Fruit fly (Drosophila melanogaster) whole organism, pupa: Measurements from ENCODE around the gene Dnaaf4.

ENCODE experiments used
- CG10348 ChIP-seq: fragments of 200-800 bp; sonication (Bioruptor generic); IDR thresholded peaks from 2 replicates; pipeline ENCODE4 v1.3.6; 2022; ENCODE audit warnings: missing biosample characterization, missing genetic modification characterization
- CG12605 ChIP-seq: fragments of 200-800 bp; sonication (Bioruptor generic); IDR thresholded peaks from 2 replicates; pipeline ENCODE4 v1.3.6; 2022; ENCODE audit warnings: missing biosample characterization, missing genetic modification characterization
- CG13204 ChIP-seq: fragments of 200-800 bp; sonication (Bioruptor generic); optimal IDR thresholded peaks from 2 replicates; lab custom pipeline; 2018; ENCODE audit warnings: missing biosample characterization, mild to moderate bottlenecking, missing genetic modification characterization, moderate library complexity
- CG14655 ChIP-seq: fragments of 200-800 bp; sonication (Bioruptor generic); optimal IDR thresholded peaks from 3 replicates; lab custom pipeline; 2017; ENCODE audit warnings: mild to moderate bottlenecking, missing biosample characterization, missing genetic modification reagents, missing genetic modification characterization
- CG15710 ChIP-seq: fragments of 200-800 bp; sonication (Bioruptor generic); optimal IDR thresholded peaks from 2 replicates; lab custom pipeline; 2018; ENCODE audit warnings: missing biosample characterization, mild to moderate bottlenecking, missing genetic modification characterization, moderate library complexity
- CG17806 ChIP-seq: fragments of 200-800 bp; sonication (Bioruptor generic); optimal IDR thresholded peaks from 2 replicates; lab custom pipeline; 2018; ENCODE audit warnings: missing biosample characterization, mild to moderate bottlenecking, missing genetic modification characterization, moderate library complexity
- CG32121 ChIP-seq: fragments of 200-800 bp; sonication (Bioruptor generic); IDR thresholded peaks from 2 replicates; pipeline ENCODE4 v1.3.6; 2022; ENCODE audit warnings: missing biosample characterization, missing genetic modification characterization
- CG4496 ChIP-seq: fragments of 200-800 bp; sonication (Bioruptor generic); IDR thresholded peaks from 3 replicates; pipeline ENCODE4 v1.3.6; 2022; ENCODE audit warnings: missing biosample characterization, missing genetic modification characterization
- CG8159 ChIP-seq: fragments of 200-800 bp; sonication (Bioruptor generic); optimal IDR thresholded peaks from 3 replicates; lab custom pipeline; 2018; ENCODE audit warnings: missing biosample characterization, mild to moderate bottlenecking, missing genetic modification characterization, moderate library complexity
- CG8301 ChIP-seq: fragments of 200-800 bp; sonication (Bioruptor generic); optimal IDR thresholded peaks from 2 replicates; lab custom pipeline; 2018; ENCODE audit warnings: missing biosample characterization, mild to moderate bottlenecking, missing genetic modification characterization
- CG9948 ChIP-seq: fragments of 200-800 bp; sonication (Bioruptor generic); optimal IDR thresholded peaks from 2 replicates; lab custom pipeline; 2018; ENCODE audit warnings: missing biosample characterization, mild to moderate bottlenecking, missing genetic modification characterization, moderate library complexity
- D1 ChIP-seq: fragments of 200-800 bp; sonication (Bioruptor generic); optimal IDR thresholded peaks from 2 replicates; lab custom pipeline; 2018; ENCODE audit warnings: missing biosample characterization, mild to moderate bottlenecking, missing genetic modification characterization, moderate library complexity
- EcR ChIP-seq: fragments of 200-800 bp; sonication (Bioruptor generic); optimal IDR thresholded peaks from 3 replicates; lab custom pipeline; 2019; ENCODE audit warnings: missing biosample characterization, missing genetic modification characterization, mild to moderate bottlenecking, moderate library complexity, missing genetic modification reagents
- Ets98B ChIP-seq: fragments of 200-800 bp; sonication (Bioruptor generic); IDR thresholded peaks from 2 replicates; pipeline ENCODE4 v1.3.6; 2022; ENCODE audit warnings: missing biosample characterization, missing genetic modification characterization
- Pif1A ChIP-seq: fragments of 200-800 bp; sonication (Bioruptor generic); optimal IDR thresholded peaks from 3 replicates; lab custom pipeline; 2016; ENCODE audit warnings: missing biosample characterization, missing genetic modification characterization
- Pif1B ChIP-seq: fragments of 200-800 bp; sonication (Bioruptor generic); optimal IDR thresholded peaks from 3 replicates; lab custom pipeline; 2016; ENCODE audit warnings: missing biosample characterization, missing genetic modification characterization
- Snoo ChIP-seq: fragments of 200-800 bp; sonication (Bioruptor generic); optimal IDR thresholded peaks from 3 replicates; lab custom pipeline; 2017; ENCODE audit warnings: missing biosample characterization, mild to moderate bottlenecking, missing genetic modification characterization, inconsistent platforms
- fd96Ca ChIP-seq: fragments of 200-800 bp; sonication (Bioruptor generic); IDR thresholded peaks from 3 replicates; pipeline ENCODE4 v1.3.6; 2022; ENCODE audit warnings: missing biosample characterization, missing genetic modification characterization
- gl ChIP-seq: fragments of 200-800 bp; sonication (Bioruptor generic); optimal IDR thresholded peaks from 2 replicates; lab custom pipeline; 2018; ENCODE audit warnings: missing biosample characterization, mild to moderate bottlenecking, missing genetic modification characterization
- rn ChIP-seq: fragments of 200-800 bp; sonication (Bioruptor generic); IDR thresholded peaks from 2 replicates; pipeline ENCODE4 v1.3.6; 2022; ENCODE audit warnings: missing biosample characterization, missing genetic modification characterization

Gene Dnaaf4

DNA sequence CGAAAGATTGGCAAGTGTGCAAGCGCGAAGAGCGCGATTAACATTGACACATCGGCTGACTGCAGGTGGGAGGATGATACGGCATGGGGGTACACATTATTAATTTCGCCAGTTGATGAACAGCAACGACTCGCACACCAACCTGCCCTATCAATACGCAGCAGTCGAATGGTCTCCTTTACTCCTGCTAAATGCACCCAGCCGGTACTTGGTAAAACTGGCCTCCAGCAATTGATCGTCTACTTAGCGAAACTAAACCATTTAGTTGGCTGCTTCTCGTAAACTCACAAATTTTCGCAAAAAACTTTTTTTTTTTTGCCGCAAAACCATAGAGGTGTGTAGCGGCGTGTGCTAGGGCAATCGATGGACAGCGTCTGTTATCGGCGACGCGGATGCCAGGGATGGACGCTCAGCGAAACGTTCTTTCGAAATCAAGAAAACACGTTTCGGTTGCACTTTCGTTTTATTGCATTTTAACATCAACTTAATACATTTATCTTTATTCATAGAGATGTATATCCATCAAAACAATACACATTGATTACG lies 20.9 kb downstream of the Dnaaf4 start, which contains the start of gene Ge-1:
Gene Ge-1 (minus strand): TSS at position 373 of the 546 bp plus-strand sequence.
- TF ChIP-seq gl (tag; lab: Kevin White, UChicago): peak; percentile 2
- TF ChIP-seq CG4496 (GFP tag; lab: Robert Waterston, UW): no peak

DNA sequence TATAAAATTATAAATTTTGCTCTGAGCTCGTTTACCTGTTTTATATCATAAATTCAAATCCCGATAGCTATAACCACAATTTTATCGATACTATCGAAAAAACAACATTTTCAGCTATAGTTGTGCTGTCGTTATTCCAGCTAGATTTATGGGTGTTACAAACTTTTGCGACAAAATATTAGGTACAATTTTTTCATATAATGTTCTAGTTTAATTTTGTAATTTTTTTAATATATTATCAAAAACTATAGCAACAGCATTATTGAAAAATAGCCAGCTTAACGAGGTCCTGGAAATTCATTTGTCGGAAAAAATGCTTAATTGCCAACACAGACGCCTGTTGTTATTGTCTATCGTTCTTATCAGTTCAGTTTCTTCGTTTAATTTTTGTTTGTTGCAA lies 30.4 kb downstream of the Dnaaf4 start, which contains the start of gene Wdr59:
Gene Wdr59 (plus strand): TSS at position 334 of the 400 bp plus-strand sequence.
- TF ChIP-seq CG15710 (tag; lab: Kevin White, UChicago) (peak; percentile 42), D1 (tag; lab: Kevin White, UChicago) (peak; percentile 87), CG17806 (tag; lab: Kevin White, UChicago) (peak; percentile 39), CG32121 (GFP tag; lab: Robert Waterston, UW) (peak; percentile 37; the same call in 1 of the 2 replicates), Ets98B (GFP tag; lab: Robert Waterston, UW) (no peak), CG10348 (GFP tag; lab: Robert Waterston, UW) (no peak)

DNA sequence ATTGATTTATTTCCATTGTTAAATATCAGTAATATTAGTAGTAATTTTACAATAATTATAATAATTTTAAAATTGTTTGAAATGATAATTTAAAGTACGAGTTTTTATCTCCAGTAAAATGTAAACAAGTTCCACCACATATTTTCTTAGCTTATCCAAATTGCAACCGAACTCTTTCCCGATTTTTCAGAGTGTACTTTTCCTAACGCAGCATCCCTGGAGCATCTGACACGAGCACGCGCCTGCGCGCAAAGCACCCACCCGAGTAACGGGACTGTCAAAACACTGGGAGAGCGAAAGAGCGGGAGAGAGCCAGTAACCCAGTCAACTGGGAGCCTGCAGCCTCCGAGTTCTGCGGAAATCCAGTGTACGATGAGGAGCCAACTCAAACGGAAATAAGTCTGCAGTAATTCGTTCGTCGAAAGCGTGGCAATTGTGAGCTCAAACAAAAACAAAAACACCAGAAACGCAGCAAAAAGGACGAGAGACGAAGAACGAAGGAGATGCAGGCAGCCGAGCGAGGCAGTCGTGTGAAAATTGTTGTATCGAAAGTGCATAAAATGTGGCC lies 35.1 kb downstream of the Dnaaf4 start, which contains the start of gene CG16854:
Gene CG16854 (plus strand): TSS at position 365 of the 568 bp plus-strand sequence.
- no peak for TF ChIP-seq CG8159
- TF ChIP-seq CG4496 (GFP tag; lab: Robert Waterston, UW): 0 out of 3 replicates have a peak, but pooled peaks have one; percentile 7
- TF ChIP-seq D1 (tag; lab: Kevin White, UChicago): no peak
- TF ChIP-seq fd96Ca: 0 out of 3 replicates have a peak, but pooled peaks have one; percentile 31
- no peak for TF ChIP-seq Snoo (tag; lab: Kevin White, UChicago)
- no peak for TF ChIP-seq Pif1B (GFP tag; lab: Kevin White, UChicago)
- no peak for TF ChIP-seq CG14655 (GFP tag; lab: Kevin White, UChicago)
- no peak for TF ChIP-seq Ets98B (GFP tag; lab: Robert Waterston, UW)

DNA sequence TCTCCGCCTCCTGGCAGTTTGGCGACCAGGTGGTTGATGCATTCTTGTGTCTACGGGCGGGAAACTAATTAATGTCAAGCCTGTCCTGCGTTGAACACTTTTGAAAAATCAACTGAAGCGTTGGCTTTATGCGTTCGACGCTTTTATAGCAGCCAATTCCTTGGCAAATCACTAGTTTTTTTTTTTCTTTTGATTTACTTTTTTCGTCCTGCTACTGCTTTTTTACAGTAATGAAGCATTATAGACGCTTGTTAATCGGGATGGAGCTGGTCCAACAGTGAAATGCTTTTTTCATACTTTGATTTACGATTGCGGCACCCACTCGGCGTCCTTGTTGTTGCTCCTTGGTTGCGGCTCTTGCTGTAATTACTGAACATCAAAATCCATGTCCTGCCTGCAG lies 36.4 kb downstream of the Dnaaf4 start, which contains the start of gene AstCC:
Gene AstCC (minus strand): TSS at position 101 of the 400 bp plus-strand sequence.
- TF ChIP-seq EcR (GFP tag; lab: Kevin White, UChicago): no peak
- TF ChIP-seq CG17806 (tag; lab: Kevin White, UChicago): no peak
- no peak for TF ChIP-seq Snoo (tag; lab: Kevin White, UChicago)
- no peak for TF ChIP-seq gl (tag; lab: Kevin White, UChicago)
- TF ChIP-seq rn (GFP tag; lab: Robert Waterston, UW): no peak
- no peak for TF ChIP-seq fd96Ca

DNA sequence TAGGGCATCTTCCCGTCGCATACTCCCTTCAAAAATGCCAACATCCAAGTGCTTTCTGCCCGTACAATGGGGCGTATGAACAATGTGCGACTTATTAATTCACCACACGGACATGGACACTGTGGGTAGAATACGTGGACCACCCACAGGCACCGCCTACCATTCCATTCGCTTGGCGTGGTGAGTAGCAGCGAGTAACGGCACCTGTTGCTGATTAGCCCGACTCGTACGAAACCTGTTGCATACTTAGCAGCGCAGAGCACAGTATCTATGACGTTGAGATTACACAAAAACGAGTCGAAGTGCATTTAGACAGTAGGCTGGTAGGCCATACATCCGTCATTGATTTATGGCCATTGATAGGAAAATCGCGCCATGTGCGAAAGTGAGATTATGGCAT lies 39.5 kb downstream of the Dnaaf4 start:
- TF ChIP-seq CG8301 (tag; lab: Kevin White, UChicago): no peak
- TF ChIP-seq CG12605 (GFP tag; lab: Robert Waterston, UW): peak; percentile 95

DNA sequence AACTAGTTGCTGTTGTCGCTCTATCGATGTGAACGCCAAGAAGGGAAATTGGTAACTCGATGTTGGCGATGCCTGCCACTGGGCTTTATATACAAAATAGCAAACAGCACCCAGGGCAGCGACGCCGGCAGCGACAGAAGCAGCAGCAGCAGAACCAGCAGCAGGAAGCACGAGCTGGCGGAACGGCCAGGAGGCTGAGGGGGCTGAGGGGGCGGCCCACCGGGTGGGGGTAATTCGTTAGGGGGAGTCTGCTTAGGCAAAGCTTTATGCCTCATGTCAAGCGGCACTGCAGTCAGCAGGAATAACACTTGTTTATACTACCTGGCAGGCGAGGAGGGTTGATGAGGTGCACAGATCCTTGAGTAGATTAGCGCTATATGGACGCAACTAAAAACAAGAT lies 40.2 kb downstream of the Dnaaf4 start, which contains the start of gene AstC:
Gene AstC (minus strand): TSS at position 63 of the 400 bp plus-strand sequence.
- TF ChIP-seq CG12605 (GFP tag; lab: Robert Waterston, UW) (no peak), CG15710 (tag; lab: Kevin White, UChicago) (no peak), CG13204 (GFP tag; lab: Kevin White, UChicago) (no peak), CG4496 (GFP tag; lab: Robert Waterston, UW) (no peak), fd96Ca (no peak), CG8159 (no peak), CG32121 (GFP tag; lab: Robert Waterston, UW) (no peak), CG9948 (tag; lab: Kevin White, UChicago) (no peak), rn (GFP tag; lab: Robert Waterston, UW) (no peak), CG8301 (tag; lab: Kevin White, UChicago) (no peak), Pif1A (GFP tag; lab: Kevin White, UChicago) (no peak), Snoo (tag; lab: Kevin White, UChicago) (no peak), CG10348 (GFP tag; lab: Robert Waterston, UW) (no peak), Pif1B (GFP tag; lab: Kevin White, UChicago) (no peak), D1 (tag; lab: Kevin White, UChicago) (no peak), CG17806 (tag; lab: Kevin White, UChicago) (no peak), CG14655 (GFP tag; lab: Kevin White, UChicago) (no peak), Ets98B (GFP tag; lab: Robert Waterston, UW) (no peak), gl (tag; lab: Kevin White, UChicago) (no peak), EcR (GFP tag; lab: Kevin White, UChicago) (no peak)

DNA sequence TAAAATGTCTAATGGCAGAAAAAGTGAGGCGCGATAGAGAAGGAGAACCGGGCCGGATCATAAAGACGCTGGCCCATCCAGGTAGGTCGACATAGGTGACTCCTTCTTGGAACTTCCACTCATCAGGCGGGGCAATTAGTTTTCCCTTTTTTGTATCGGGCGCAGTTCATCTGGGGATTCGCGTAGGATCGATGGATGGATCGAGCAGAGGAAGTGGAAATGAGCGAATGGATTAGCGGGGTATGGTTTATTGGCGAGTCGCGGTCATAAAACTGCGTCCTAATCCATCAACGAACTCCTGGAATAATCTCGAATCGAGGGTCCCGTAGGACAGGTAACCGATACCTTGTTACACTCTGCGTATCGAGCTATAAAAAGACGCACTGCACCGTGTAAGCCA lies 46.4 kb downstream of the Dnaaf4 start, which contains the start of gene CG43725:
Gene CG43725 (plus strand): TSS at position 400 of the 400 bp plus-strand sequence.
- no peak for TF ChIP-seq CG14655 (GFP tag; lab: Kevin White, UChicago)
- TF ChIP-seq Ets98B (GFP tag; lab: Robert Waterston, UW): no peak
- TF ChIP-seq CG17806 (tag; lab: Kevin White, UChicago): no peak
